Fruit fly (Drosophila melanogaster) Kc167 (cell line): ENCODE results near the gene CG14721.

Source experiments
- Myc ChIP-seq: fragments of >200 bp; optimal IDR thresholded peaks from 2 replicates; lab custom pipeline; 2017; ENCODE audit warnings: missing external identifiers
- Sin3A ChIP-seq: fragments of >200 bp; optimal IDR thresholded peaks from 2 replicates; lab custom pipeline; 2018; ENCODE audit warnings: missing external identifiers
- h ChIP-seq: fragments of >200 bp; optimal IDR thresholded peaks from 3 replicates; lab custom pipeline; 2018; ENCODE audit warnings: missing external identifiers
- insv ChIP-seq: fragments of >200 bp; optimal IDR thresholded peaks from 3 replicates; lab custom pipeline; 2018; ENCODE audit warnings: missing external identifiers
- psq ChIP-seq: fragments of >200 bp; optimal IDR thresholded peaks from 2 replicates; lab custom pipeline; 2017; ENCODE audit warnings: missing external identifiers
- ttk ChIP-seq: sonication (Bioruptor generic); optimal IDR thresholded peaks from 2 replicates; lab custom pipeline; 2017; ENCODE audit warnings: missing external identifiers

Gene CG14721

DNA sequence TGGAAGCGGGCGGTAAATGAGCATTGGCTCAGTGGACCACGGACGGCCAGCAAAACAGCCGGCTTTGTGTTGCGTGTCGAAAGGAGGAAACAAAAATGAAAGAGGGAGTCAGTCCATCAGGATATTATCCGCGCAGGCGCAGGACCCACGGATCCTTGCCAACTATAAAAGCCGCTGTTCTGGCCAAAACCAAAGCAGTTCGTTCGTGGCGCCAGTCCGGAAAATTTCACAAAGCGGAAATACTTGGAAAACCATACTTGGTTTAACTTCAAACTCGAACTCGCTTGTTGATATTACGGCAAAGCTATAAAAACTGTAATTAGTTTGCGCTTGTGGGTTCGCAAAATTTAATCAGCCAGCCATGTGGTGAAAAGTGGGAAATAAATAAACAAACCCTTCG lies 13.7 kb upstream of the CG14721 start, which contains the start of gene CG12594:
Gene CG12594, plus strand, starts transcription at position 142 of the 400 bp plus-strand sequence.
- no peak for TF ChIP-seq ttk (lab: Kevin White, UChicago)
- no peak for TF ChIP-seq insv (lab: Kevin White, UChicago)
- no peak for TF ChIP-seq Myc (lab: Kevin White, UChicago)
- TF ChIP-seq h (lab: Kevin White, UChicago): no peak
- TF ChIP-seq psq (lab: Kevin White, UChicago): no peak
- no peak for TF ChIP-seq Sin3A (lab: Kevin White, UChicago)

DNA sequence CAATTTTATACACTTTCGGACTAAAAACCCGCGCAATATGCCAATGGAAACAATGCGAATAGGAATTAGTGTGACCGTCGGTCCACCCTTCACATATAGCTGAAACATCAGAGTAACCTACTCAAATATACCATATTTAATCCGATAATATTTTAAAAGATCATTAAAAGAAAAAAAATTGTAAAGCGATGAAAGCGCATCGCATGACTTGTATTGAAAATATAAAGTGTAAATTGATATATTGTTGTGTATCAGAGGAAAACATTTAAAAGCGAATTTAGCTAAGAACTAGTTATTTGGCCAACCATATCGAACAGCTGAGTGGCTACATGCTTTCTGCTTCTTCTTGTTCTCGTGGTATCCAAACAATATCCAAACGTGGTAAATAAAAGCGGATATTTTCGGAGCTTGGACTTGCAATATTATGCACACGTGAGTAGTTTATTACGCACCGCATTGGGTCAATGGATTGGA lies 6.5 kb downstream of the CG14721 start, which contains the start of the genes Blm and CG14722:
Gene Blm, minus strand, starts transcription at position 54 of the 474 bp plus-strand sequence.
Gene CG14722, plus strand, starts transcription at position 161 of the 474 bp plus-strand sequence.
- TF ChIP-seq psq (lab: Kevin White, UChicago) (no peak), ttk (lab: Kevin White, UChicago) (no peak), h (lab: Kevin White, UChicago) (no peak), insv (lab: Kevin White, UChicago) (no peak), Myc (lab: Kevin White, UChicago) (no peak), Sin3A (lab: Kevin White, UChicago) (no peak)

DNA sequence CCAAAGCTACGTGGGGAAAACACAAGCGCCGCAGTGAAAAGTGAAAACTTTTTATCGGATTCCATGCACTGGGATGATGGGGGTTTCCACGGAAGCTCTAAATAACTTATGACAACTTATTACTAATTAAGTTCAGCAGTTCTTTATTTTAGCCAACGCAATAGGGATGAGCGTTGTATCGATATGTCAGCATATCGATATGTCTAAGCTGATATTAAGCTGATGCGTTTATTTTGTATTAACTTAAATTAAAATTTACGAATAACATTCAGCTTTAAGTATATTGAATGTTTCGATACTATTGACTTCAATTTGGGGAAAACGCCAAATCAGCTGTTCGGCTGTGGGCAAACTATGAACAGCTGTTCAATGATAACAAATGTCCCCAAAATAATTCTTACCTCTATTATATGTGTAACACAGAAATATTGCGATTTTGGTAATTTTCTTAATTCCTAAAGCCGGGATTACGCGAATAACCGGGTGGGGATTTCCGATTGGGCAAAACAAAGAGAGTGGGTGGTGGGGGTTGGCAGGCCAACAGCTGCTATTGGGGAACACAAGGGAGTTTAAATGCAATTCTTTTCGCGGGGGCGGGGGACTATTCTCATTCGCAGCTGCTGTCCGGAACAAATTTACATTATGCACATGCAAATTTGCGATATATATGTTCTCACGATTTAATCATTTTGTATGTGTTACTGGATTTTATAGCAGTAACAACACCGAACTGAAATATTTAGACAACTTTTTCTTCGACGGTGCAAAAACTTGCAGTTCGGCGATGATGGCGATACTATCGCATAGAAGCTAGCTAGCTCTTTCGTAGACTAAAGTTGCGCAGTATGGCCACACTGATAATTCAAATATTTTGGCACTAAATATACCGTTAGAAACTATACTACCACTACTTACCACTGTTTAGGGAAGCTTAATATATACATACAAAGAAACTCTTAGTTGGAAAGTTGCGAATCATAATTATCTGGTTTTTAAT lies 14.3 kb downstream of the CG14721 start, which contains the start of gene CG6923:
Gene CG6923, minus strand, starts transcription at position 733 of the 997 bp plus-strand sequence.
- TF ChIP-seq h (lab: Kevin White, UChicago): no peak
- no peak for TF ChIP-seq Sin3A (lab: Kevin White, UChicago)
- TF ChIP-seq insv (lab: Kevin White, UChicago): no peak

DNA sequence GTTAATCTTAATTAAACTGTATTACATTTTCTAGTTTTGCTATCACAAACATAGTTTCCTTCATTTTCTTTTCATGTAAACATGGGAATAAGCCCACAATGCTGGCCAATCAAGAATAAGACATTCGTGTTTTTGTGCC lies 14.9 kb downstream of the CG14721 start, which contains the start of gene CG43062:
Gene CG43062, plus strand, starts transcription at position 40 of the 139 bp plus-strand sequence.
- no peak for TF ChIP-seq Sin3A (lab: Kevin White, UChicago)
- no peak for TF ChIP-seq h (lab: Kevin White, UChicago)
- no peak for TF ChIP-seq insv (lab: Kevin White, UChicago)
- no peak for TF ChIP-seq psq (lab: Kevin White, UChicago)
- no peak for TF ChIP-seq ttk (lab: Kevin White, UChicago)
- no peak for TF ChIP-seq Myc (lab: Kevin White, UChicago)

DNA sequence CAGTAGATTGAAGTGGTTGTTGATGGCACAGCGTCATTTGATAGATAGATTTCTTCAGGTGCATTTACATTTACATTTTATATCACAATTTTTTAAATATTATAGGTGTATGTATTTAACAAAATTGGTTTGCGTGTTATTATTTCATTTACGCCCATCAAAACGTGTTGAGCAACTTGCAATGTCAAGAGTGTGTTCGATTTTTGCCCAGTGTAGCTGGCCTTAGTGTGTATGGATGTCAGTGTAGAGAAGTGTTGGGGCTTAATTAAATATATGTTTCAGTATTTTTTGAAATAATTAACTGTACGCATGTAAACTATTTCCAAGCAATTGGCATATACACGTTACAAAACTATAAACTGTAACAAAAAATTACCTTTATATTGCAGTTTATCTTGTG lies 16.5 kb downstream of the CG14721 start:
- TF ChIP-seq h (lab: Kevin White, UChicago): no peak
- TF ChIP-seq psq (lab: Kevin White, UChicago): no peak
- TF ChIP-seq Sin3A (lab: Kevin White, UChicago): no peak
- no peak for TF ChIP-seq Myc (lab: Kevin White, UChicago)
- no peak for TF ChIP-seq insv (lab: Kevin White, UChicago)
- no peak for TF ChIP-seq ttk (lab: Kevin White, UChicago)

DNA sequence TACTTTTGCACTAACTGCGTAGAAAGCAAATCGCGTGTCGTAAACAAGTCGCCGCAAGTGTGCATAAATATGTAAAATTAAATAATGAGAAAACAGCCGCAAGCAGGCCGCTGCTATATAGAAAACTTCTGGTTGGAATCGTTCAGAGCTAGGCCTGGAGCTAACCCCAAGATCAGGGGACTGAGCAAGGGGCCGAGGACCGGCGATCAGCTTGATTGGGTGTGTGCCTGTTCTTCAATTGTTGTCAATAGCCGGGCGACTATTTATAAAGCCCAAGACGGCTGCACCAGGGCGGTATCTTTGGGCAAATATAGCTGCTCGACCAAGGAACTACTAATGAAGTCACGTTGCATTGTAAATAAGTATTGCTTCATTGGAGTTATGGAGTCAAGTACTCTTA lies 21.5 kb downstream of the CG14721 start:
- no peak for TF ChIP-seq ttk (lab: Kevin White, UChicago)
- TF ChIP-seq Sin3A (lab: Kevin White, UChicago): no peak
- no peak for TF ChIP-seq Myc (lab: Kevin White, UChicago)
- TF ChIP-seq h (lab: Kevin White, UChicago): no peak
- no peak for TF ChIP-seq insv (lab: Kevin White, UChicago)
- no peak for TF ChIP-seq psq (lab: Kevin White, UChicago)

DNA sequence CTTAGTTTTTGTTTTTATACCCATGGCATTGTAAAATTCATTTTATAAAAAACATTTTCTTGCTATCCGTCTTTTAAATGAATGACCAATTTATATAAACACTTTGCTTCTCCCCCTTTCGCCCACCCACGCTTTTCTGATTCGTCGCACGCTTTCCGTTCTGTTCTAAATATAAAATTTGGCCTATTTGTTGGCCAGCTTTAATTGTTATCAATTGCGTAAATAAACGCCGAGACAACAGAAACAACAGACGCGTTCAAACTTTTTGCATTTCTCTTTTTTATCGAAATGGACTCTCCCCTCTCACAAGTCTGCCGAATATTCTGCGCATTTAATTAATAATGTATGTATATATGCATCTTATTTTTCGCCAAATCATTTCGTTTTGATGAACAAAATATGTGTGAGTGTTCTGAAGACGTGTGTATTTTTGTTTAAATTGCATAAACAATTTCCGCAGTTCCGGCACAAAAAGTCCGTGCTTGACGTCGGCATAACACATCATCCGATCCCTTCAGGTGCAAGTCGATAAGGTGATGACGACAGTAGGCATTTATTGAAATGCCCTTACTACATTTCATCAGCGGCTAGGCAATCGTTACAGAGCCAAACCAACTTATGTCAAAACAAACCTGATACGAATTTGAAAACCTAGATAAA lies 22.1 kb downstream of the CG14721 start:
- TF ChIP-seq Sin3A (lab: Kevin White, UChicago): no peak
- TF ChIP-seq h (lab: Kevin White, UChicago): no peak

DNA sequence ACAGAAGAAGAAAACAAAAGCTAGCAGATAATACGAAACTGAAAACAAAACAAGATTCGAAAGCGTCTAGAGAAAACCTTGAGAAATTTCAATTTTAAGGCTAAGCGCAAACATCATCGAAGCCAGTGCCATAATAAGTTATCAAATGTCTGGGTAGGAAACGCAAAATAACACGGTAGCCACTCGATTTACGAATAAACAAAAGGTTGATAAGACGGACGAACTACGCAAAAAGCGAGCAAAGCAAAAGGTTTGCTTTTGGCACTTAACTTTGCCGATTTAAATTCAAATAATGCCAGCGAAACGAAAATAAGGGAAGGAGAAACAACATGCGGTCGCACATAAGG lies 22.9 kb downstream of the CG14721 start:
- TF ChIP-seq ttk (lab: Kevin White, UChicago): no peak
- no peak for TF ChIP-seq Sin3A (lab: Kevin White, UChicago)
- no peak for TF ChIP-seq Myc (lab: Kevin White, UChicago)
- no peak for TF ChIP-seq insv (lab: Kevin White, UChicago)
- no peak for TF ChIP-seq h (lab: Kevin White, UChicago)
- TF ChIP-seq psq (lab: Kevin White, UChicago): no peak

DNA sequence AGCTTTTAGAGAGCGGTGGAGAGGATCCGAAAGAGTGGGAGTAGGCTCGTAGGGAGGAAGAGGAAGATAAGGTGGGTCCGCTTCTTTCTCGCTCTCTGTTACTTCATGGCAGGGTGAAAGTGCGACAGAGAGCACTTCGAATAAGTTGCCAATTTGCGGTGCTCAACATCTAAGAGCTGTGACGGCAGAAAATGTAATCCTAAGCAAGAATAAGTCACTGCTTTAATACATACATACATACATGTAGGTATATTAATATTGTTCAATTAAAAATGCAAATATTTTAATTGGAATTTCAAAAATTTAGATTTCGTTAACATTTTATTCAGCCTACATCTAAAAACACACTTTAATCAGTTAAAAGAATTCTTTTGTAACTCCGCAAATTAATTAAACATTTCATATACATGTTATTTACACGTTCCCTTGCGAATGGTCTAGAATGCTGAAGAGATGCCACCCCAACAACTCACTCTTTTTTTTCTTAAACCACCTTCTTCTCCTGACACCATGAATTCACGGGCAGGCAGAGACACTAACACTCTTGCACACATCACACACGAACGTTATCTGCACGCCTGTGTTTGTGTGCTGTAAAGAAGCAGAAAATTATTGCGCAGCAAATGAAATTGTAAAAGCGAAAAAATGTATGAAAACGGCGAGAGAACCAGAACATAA lies 23.4 kb downstream of the CG14721 start:
- TF ChIP-seq Sin3A (lab: Kevin White, UChicago) (no peak), psq (lab: Kevin White, UChicago) (no peak), Myc (lab: Kevin White, UChicago) (no peak), ttk (lab: Kevin White, UChicago) (no peak), insv (lab: Kevin White, UChicago) (no peak)

DNA sequence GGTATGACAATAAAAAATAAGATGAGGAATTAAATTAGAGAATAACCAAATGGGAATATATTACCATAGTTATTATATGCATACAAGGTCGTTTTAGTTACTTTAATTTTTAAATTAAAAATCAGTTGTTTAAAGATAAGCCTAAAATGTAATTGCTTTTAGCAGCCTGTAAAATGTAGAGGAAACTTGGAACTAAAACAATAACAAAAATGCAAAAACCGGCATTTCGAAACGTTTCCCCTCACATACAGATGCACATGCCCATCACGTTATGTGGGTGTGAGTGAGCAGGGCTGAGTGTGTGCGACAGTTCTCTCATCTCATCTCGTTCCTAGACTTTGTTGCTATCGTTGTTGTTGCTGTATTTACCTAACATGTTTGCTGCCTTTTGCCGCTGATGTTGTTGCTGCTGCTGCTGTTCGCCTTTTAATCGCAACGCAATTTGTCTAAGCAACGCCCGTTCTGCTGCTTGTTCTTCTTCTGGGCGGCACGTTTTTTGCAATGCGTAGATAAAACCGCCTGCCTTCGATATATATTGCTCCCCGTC lies 24.0 kb downstream of the CG14721 start:
- TF ChIP-seq Myc (lab: Kevin White, UChicago) (no peak), psq (lab: Kevin White, UChicago) (no peak), Sin3A (lab: Kevin White, UChicago) (no peak), h (lab: Kevin White, UChicago) (no peak), ttk (lab: Kevin White, UChicago) (no peak), insv (lab: Kevin White, UChicago) (no peak)
